Worm (Caenorhabditis elegans): Measurements from ENCODE around the gene F56F11.2.
"Not testable (repeated sequence)": the region's sequence is repeated elsewhere in the genome, so short reads cannot be mapped to it uniquely, and the experiment has no call there.

F56F11.2 gene

ce11 chrIII:2840877-2841540, 41.1 kb upstream of the F56F11.2 start, which contains the start of gene Y71H2AR.2:
Y71H2AR.2 (minus strand) TSS chrIII:2840927.
- no peak for TF ChIP-seq nhr-12 (tag; optimal IDR thresholded peaks at IDR 0.05)

ce11 chrIII:2841856-2842373, 40.2 kb upstream of the F56F11.2 start, which contains the start of gene H34I24.2:
H34I24.2 (plus strand) TSS chrIII:2842044.
- no peak for TF ChIP-seq nhr-237 (tag; optimal IDR thresholded peaks at IDR 0.05)
- peak; percentile 20 for TF ChIP-seq fos-1 (tag; optimal IDR thresholded peaks at IDR 0.05)
- no peak for TF ChIP-seq elt-1 (tag; optimal IDR thresholded peaks at IDR 0.05)
- no peak for TF ChIP-seq nhr-21 (tag; optimal IDR thresholded peaks at IDR 0.05)

ce11 chrIII:2846747-2847146, 35.3 kb upstream of the F56F11.2 start, which contains the start of gene H34I24.1:
H34I24.1 (plus strand) TSS chrIII:2847047.
- TF ChIP-seq egl-27, unc-39, lin-39 (tag; optimal IDR thresholded peaks at IDR 0.05): not testable (repeated sequence)

- TF ChIP-seq mdl-1 (tag; optimal IDR thresholded peaks at IDR 0.05) (no peak), ztf-1 (GFP tag; conservative IDR thresholded peaks at IDR 0.05) (no peak), lsy-2 (tag; optimal IDR thresholded peaks at IDR 0.05) (no peak), nhr-11 (tag; optimal IDR thresholded peaks at IDR 0.05) (no peak), snpc-4 (tag; optimal IDR thresholded peaks at IDR 0.05) (no peak), nhr-10 (tag; optimal IDR thresholded peaks at IDR 0.05) (no peak), ZK546.5 (tag; optimal IDR thresholded peaks at IDR 0.05) (no peak), unc-39 (tag; optimal IDR thresholded peaks at IDR 0.05) (no peak), skn-1 (tag; optimal IDR thresholded peaks at IDR 0.05) (no peak), egl-27 (tag; optimal IDR thresholded peaks at IDR 0.05) (no peak), unc-62 (GFP tag; optimal IDR thresholded peaks at IDR 0.05) (no peak)
Observed at ce11 chrIII:2855929-2856328, 26.2 kb upstream of the F56F11.2 start, which contains the start of gene F56F11.4. F56F11.4 (plus strand) TSS chrIII:2856229.

ce11 chrIII:2858334-2858733, 23.8 kb upstream of the F56F11.2 start:
- TF ChIP-seq lin-13 (GFP tag; optimal IDR thresholded peaks at IDR 0.05) = no peak
- TF ChIP-seq mbf-1 (tag; optimal IDR thresholded peaks at IDR 0.05) = no peak
- no peak for TF ChIP-seq fos-1 (tag; optimal IDR thresholded peaks at IDR 0.05)
- TF ChIP-seq aly-2 (tag; optimal IDR thresholded peaks at IDR 0.05) = no peak
- no peak for TF ChIP-seq nhr-129 (tag; optimal IDR thresholded peaks at IDR 0.05)
- TF ChIP-seq crh-2 (tag; optimal IDR thresholded peaks at IDR 0.05) = no peak
- no peak for TF ChIP-seq ztf-4 (tag; optimal IDR thresholded peaks at IDR 0.05)
- no peak for TF ChIP-seq sem-4 (tag; optimal IDR thresholded peaks at IDR 0.05)
- TF ChIP-seq elt-1 (tag; optimal IDR thresholded peaks at IDR 0.05) = no peak
- no peak for TF ChIP-seq dmd-4 (tag; optimal IDR thresholded peaks at IDR 0.05)
- no peak for TF ChIP-seq unc-62 (GFP tag; optimal IDR thresholded peaks at IDR 0.05)
- no peak for TF ChIP-seq unc-39 (tag; optimal IDR thresholded peaks at IDR 0.05)
- no peak for TF ChIP-seq alr-1 (tag; optimal IDR thresholded peaks at IDR 0.05)
- no peak for TF ChIP-seq snpc-4 (tag; optimal IDR thresholded peaks at IDR 0.05)
- no peak for TF ChIP-seq nhr-237 (tag; optimal IDR thresholded peaks at IDR 0.05)
- no peak for TF ChIP-seq ceh-82 (tag; optimal IDR thresholded peaks at IDR 0.05)
- no peak for TF ChIP-seq nhr-25 (tag; optimal IDR thresholded peaks at IDR 0.05)
- no peak for TF ChIP-seq ceh-16 (tag; optimal IDR thresholded peaks at IDR 0.05)
- no peak for TF ChIP-seq mdl-1 (tag; optimal IDR thresholded peaks at IDR 0.05)
- TF ChIP-seq ama-1 (optimal IDR thresholded peaks at IDR 0.05) = no peak

- TF ChIP-seq F13H6.1 (tag; optimal IDR thresholded peaks at IDR 0.05) (no peak), nhr-6 (tag; optimal IDR thresholded peaks at IDR 0.05) (no peak), unc-39 (tag; optimal IDR thresholded peaks at IDR 0.05) (no peak), ztf-4 (tag; optimal IDR thresholded peaks at IDR 0.05) (no peak), nhr-129 (tag; optimal IDR thresholded peaks at IDR 0.05) (no peak), ceh-16 (tag; optimal IDR thresholded peaks at IDR 0.05) (no peak), Y55F3AM.14 (GFP tag; optimal IDR thresholded peaks at IDR 0.05) (no peak), sma-3 (GFP tag; optimal IDR thresholded peaks at IDR 0.05) (no peak), R02D3.7 (tag; optimal IDR thresholded peaks at IDR 0.05) (no peak), ceh-82 (tag; optimal IDR thresholded peaks at IDR 0.05) (no peak), snpc-4 (tag; optimal IDR thresholded peaks at IDR 0.05) (no peak), nhr-23 (tag; optimal IDR thresholded peaks at IDR 0.05) (no peak)
Observed at ce11 chrIII:2864669-2865068, 17.4 kb upstream of the F56F11.2 start.

Measured in whole organism, L2 larva.